Fruit fly (Drosophila melanogaster) whole organism, pupa: ENCODE data around the gene Gr93c.
A peak's percentile ranks its signal among the peaks of the same experiment; 100 is the strongest.

Source experiments
- CG10348 ChIP-seq: fragments of 200-800 bp; sonication (Bioruptor generic); IDR thresholded peaks from 2 replicates; pipeline ENCODE4 v1.3.6; 2022; ENCODE audit warnings: missing biosample characterization, missing genetic modification characterization
- CG12605 ChIP-seq: fragments of 200-800 bp; sonication (Bioruptor generic); IDR thresholded peaks from 2 replicates; pipeline ENCODE4 v1.3.6; 2022; ENCODE audit warnings: missing biosample characterization, missing genetic modification characterization
- CG13204 ChIP-seq: fragments of 200-800 bp; sonication (Bioruptor generic); optimal IDR thresholded peaks from 2 replicates; lab custom pipeline; 2018; ENCODE audit warnings: missing biosample characterization, mild to moderate bottlenecking, missing genetic modification characterization, moderate library complexity
- CG17806 ChIP-seq: fragments of 200-800 bp; sonication (Bioruptor generic); optimal IDR thresholded peaks from 2 replicates; lab custom pipeline; 2018; ENCODE audit warnings: missing biosample characterization, mild to moderate bottlenecking, missing genetic modification characterization, moderate library complexity
- CG34367 ChIP-seq: fragments of 200-800 bp; sonication (Bioruptor generic); optimal IDR thresholded peaks from 2 replicates; lab custom pipeline; 2018; ENCODE audit warnings: missing biosample characterization, mild to moderate bottlenecking, missing genetic modification characterization
- CG4496 ChIP-seq: fragments of 200-800 bp; sonication (Bioruptor generic); IDR thresholded peaks from 3 replicates; pipeline ENCODE4 v1.3.6; 2022; ENCODE audit warnings: missing biosample characterization, missing genetic modification characterization
- EcR ChIP-seq: fragments of 200-800 bp; sonication (Bioruptor generic); optimal IDR thresholded peaks from 3 replicates; lab custom pipeline; 2019; ENCODE audit warnings: missing biosample characterization, missing genetic modification characterization, mild to moderate bottlenecking, moderate library complexity, missing genetic modification reagents
- Ets98B ChIP-seq: fragments of 200-800 bp; sonication (Bioruptor generic); IDR thresholded peaks from 2 replicates; pipeline ENCODE4 v1.3.6; 2022; ENCODE audit warnings: missing biosample characterization, missing genetic modification characterization
- Pif1B ChIP-seq: fragments of 200-800 bp; sonication (Bioruptor generic); optimal IDR thresholded peaks from 3 replicates; lab custom pipeline; 2016; ENCODE audit warnings: missing biosample characterization, missing genetic modification characterization
- Snoo ChIP-seq: fragments of 200-800 bp; sonication (Bioruptor generic); optimal IDR thresholded peaks from 3 replicates; lab custom pipeline; 2017; ENCODE audit warnings: missing biosample characterization, mild to moderate bottlenecking, missing genetic modification characterization, inconsistent platforms

DNA sequence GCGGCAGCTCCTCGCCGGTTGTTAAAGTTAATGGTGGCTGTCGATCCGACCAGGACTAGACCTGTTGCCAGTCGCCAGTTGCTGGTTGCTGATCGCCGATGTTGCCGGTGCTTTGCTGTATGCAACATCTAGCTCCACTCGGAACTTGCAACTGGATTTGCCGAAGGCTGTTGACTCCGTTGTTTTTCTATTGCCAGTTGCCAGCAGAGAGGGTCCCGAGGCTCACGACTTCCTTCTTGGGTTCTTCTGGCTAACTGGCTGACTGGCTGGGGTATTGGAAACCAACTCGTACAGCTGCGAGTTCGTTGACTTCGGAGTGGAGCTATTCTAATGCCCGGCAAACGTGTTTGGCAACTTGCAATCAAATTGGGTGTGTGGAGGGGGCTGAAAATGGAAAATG is 14.0 kb downstream of the Gr93c start:
- TF ChIP-seq EcR (GFP tag; lab: Kevin White, UChicago) (peak; percentile 67), Snoo (tag; lab: Kevin White, UChicago) (no peak), CG12605 (GFP tag; lab: Robert Waterston, UW) (no peak), Pif1B (GFP tag; lab: Kevin White, UChicago) (no peak), CG4496 (GFP tag; lab: Robert Waterston, UW) (no peak), CG34367 (tag; lab: Kevin White, UChicago) (no peak), Ets98B (GFP tag; lab: Robert Waterston, UW) (no peak), CG10348 (GFP tag; lab: Robert Waterston, UW) (no peak), CG13204 (GFP tag; lab: Kevin White, UChicago) (no peak), CG17806 (tag; lab: Kevin White, UChicago) (no peak)
